Fruit fly (Drosophila melanogaster): ENCODE data around the gene Saf6.

Gene Saf6

dm6 chr2L:826388-826787, 10.6 kb upstream of the Saf6 start (continued):
- TF ChIP-seq yki (optimal IDR thresholded peaks at IDR 0.05): peak; percentile 94
- no peak for TF ChIP-seq gcm (GFP tag; optimal IDR thresholded peaks at IDR 0.05)
- no peak for TF ChIP-seq jing (GFP tag; optimal IDR thresholded peaks at IDR 0.05)
- TF ChIP-seq pros (GFP tag; optimal IDR thresholded peaks at IDR 0.05): peak; percentile 78
- no peak for TF ChIP-seq Ssrp (tag; optimal IDR thresholded peaks at IDR 0.05)
- 0 out of 3 replicates have a peak, but pooled peaks have one; percentile 70 for TF ChIP-seq CG2199 (GFP tag; IDR thresholded peaks at IDR 0.05)
- TF ChIP-seq zf30C (GFP tag; optimal IDR thresholded peaks at IDR 0.05): peak; percentile 80
- no peak for TF ChIP-seq tgo (GFP tag; IDR thresholded peaks at IDR 0.05)
- peak; percentile 72 for TF ChIP-seq ewg (GFP tag; optimal IDR thresholded peaks at IDR 0.05)
- no peak for TF ChIP-seq ham (GFP tag; IDR thresholded peaks at IDR 0.05)
- TF ChIP-seq seq (GFP tag; IDR thresholded peaks at IDR 0.05): peak; percentile 71
- TF ChIP-seq CG12942 (GFP tag; optimal IDR thresholded peaks at IDR 0.05): no peak
- TF ChIP-seq PHDP (tag; optimal IDR thresholded peaks at IDR 0.05): no peak
- TF ChIP-seq CG1832 (GFP tag; optimal IDR thresholded peaks at IDR 0.05): peak; percentile 18
- TF ChIP-seq Elba2 (GFP tag; optimal IDR thresholded peaks at IDR 0.05): no peak
- TF ChIP-seq CG2129 (GFP tag; IDR thresholded peaks at IDR 0.05; ENCODE audit: partially characterized antibody): no peak
- no peak for TF ChIP-seq CG11723 (GFP tag; optimal IDR thresholded peaks at IDR 0.05)
- no peak for TF ChIP-seq Ptx1 (GFP tag; IDR thresholded peaks at IDR 0.05)
- TF ChIP-seq wek (GFP tag; optimal IDR thresholded peaks at IDR 0.05): no peak
- TF ChIP-seq CG8765 (GFP tag; IDR thresholded peaks at IDR 0.05): no peak
- TF ChIP-seq Mes4 (GFP tag; optimal IDR thresholded peaks at IDR 0.05): no peak
- TF ChIP-seq CG8924 (tag; optimal IDR thresholded peaks at IDR 0.05): no peak
- TF ChIP-seq Dfd (GFP tag; optimal IDR thresholded peaks at IDR 0.05): no peak
- TF ChIP-seq nmo (GFP tag; optimal IDR thresholded peaks at IDR 0.05): no peak
- no peak for TF ChIP-seq Chrac-16 (GFP tag; optimal IDR thresholded peaks at IDR 0.05)
- TF ChIP-seq chn (GFP tag; optimal IDR thresholded peaks at IDR 0.05): peak; percentile 28
- no peak for TF ChIP-seq Fer1 (GFP tag; optimal IDR thresholded peaks at IDR 0.05)
- no peak for TF ChIP-seq Dll (GFP tag; IDR thresholded peaks at IDR 0.05; ENCODE audit: partially characterized antibody)
- peak; percentile 6 for TF ChIP-seq Med (GFP tag)
- no peak for TF ChIP-seq crc (GFP tag; optimal IDR thresholded peaks at IDR 0.05)
- no peak for TF ChIP-seq Pdp1 (GFP tag; optimal IDR thresholded peaks at IDR 0.05)
- TF ChIP-seq CG7357 (GFP tag; IDR thresholded peaks at IDR 0.05): no peak
- TF ChIP-seq CG12219 (GFP tag; optimal IDR thresholded peaks at IDR 0.05): no peak
- peak; percentile 91 to 97 for TF ChIP-seq Trl (optimal IDR thresholded peaks at IDR 0.05)
- TF ChIP-seq Trl (GFP tag; optimal IDR thresholded peaks at IDR 0.05): peak; percentile 18
- peak; percentile 59; the same call in 1 of the 2 replicates for TF ChIP-seq CG32767 (GFP tag; IDR thresholded peaks at IDR 0.05)
- no peak for TF ChIP-seq Hr51 (GFP tag; optimal IDR thresholded peaks at IDR 0.05)

dm6 chr2L:825768-826263, 10.1 kb upstream of the Saf6 start, which contains the start of the genes CG3862 and dock:
TSS of gene CG3862 (minus strand) at chr2L:825861.
TSS of gene dock (plus strand) at chr2L:825969.
- peak; percentile 62 for TF ChIP-seq ems (GFP tag; optimal IDR thresholded peaks at IDR 0.05)
- no peak for TF ChIP-seq Hr39 (optimal IDR thresholded peaks at IDR 0.05)
- TF ChIP-seq usp (GFP tag; optimal IDR thresholded peaks at IDR 0.05): no peak
- peak; percentile 77 for TF ChIP-seq E2f2 (GFP tag; IDR thresholded peaks at IDR 0.05)
- TF ChIP-seq Elba2 (GFP tag; optimal IDR thresholded peaks at IDR 0.05): no peak
- peak; percentile 75 for TF ChIP-seq stwl (tag; optimal IDR thresholded peaks at IDR 0.05)
- peak in 1 of 3 experiments; percentile 68 for TF ChIP-seq Stat92E (GFP tag; optimal IDR thresholded peaks at IDR 0.05)
- TF ChIP-seq dati (GFP tag; IDR thresholded peaks at IDR 0.05): no peak
- TF ChIP-seq sens (GFP tag): peak; percentile 91
- TF ChIP-seq gro (GFP tag; optimal IDR thresholded peaks at IDR 0.05): peak; percentile 77
- no peak for TF ChIP-seq CkIIα-i1 (GFP tag; IDR thresholded peaks at IDR 0.05)
- no peak for TF ChIP-seq cato (GFP tag; optimal IDR thresholded peaks at IDR 0.05; ENCODE audit: borderline replicate concordance)
- no peak for TF ChIP-seq cad (GFP tag; optimal IDR thresholded peaks at IDR 0.05)
- no peak for TF ChIP-seq sd (tag; optimal IDR thresholded peaks at IDR 0.05)
- no peak for TF ChIP-seq Gsc (GFP tag; IDR thresholded peaks at IDR 0.05)
- peak; percentile 38 for TF ChIP-seq bab2 (GFP tag; optimal IDR thresholded peaks at IDR 0.05)
- no peak for TF ChIP-seq crol (GFP tag; IDR thresholded peaks at IDR 0.05)
- TF ChIP-seq HmgZ (tag; optimal IDR thresholded peaks at IDR 0.05): peak; percentile 92
- TF ChIP-seq B-H1 (GFP tag; IDR thresholded peaks at IDR 0.05): no peak
